Fruit fly (Drosophila melanogaster): Measurements from ENCODE around the gene CG15506.

dm6 chr3R:29760042-29760441, 41.6 kb downstream of the CG15506 start:
- TF ChIP-seq Pif1A (GFP tag; optimal IDR thresholded peaks at IDR 0.05) (no peak), CG34367 (tag; optimal IDR thresholded peaks at IDR 0.05) (peak; percentile 3), rn (GFP tag; IDR thresholded peaks at IDR 0.05) (no peak), Pif1B (GFP tag; optimal IDR thresholded peaks at IDR 0.05) (no peak), CG14655 (GFP tag; optimal IDR thresholded peaks at IDR 0.05) (no peak), Ets98B (GFP tag; IDR thresholded peaks at IDR 0.05) (no peak), fd96Ca (GFP tag; IDR thresholded peaks at IDR 0.05) (no peak), CG8159 (tag; optimal IDR thresholded peaks at IDR 0.05) (peak; percentile 24), CG12605 (GFP tag; IDR thresholded peaks at IDR 0.05) (no peak)
